Fruit fly (Drosophila melanogaster) Kc167 (cell line): ENCODE results near the gene Sfp33A2.

Source experiments
- Myc ChIP-seq: fragments of >200 bp; optimal IDR thresholded peaks from 2 replicates; lab custom pipeline; 2017; ENCODE audit warnings: missing external identifiers
- insv ChIP-seq: fragments of >200 bp; optimal IDR thresholded peaks from 3 replicates; lab custom pipeline; 2018; ENCODE audit warnings: missing external identifiers
- psq ChIP-seq: fragments of >200 bp; optimal IDR thresholded peaks from 2 replicates; lab custom pipeline; 2017; ENCODE audit warnings: missing external identifiers

- no peak for TF ChIP-seq psq (lab: Kevin White, UChicago)
- TF ChIP-seq insv (lab: Kevin White, UChicago), result no peak
- TF ChIP-seq Myc, result no peak
Measured at dm6 chr2L:11845159-11845788, 7.8 kb downstream of the Sfp33A2 start.
